Fruit fly (Drosophila melanogaster) whole organism, embryonic: Measurements from ENCODE around the gene CG7970.
A peak's percentile ranks its signal among the peaks of the same experiment; 100 is the strongest.

ENCODE experiments used
- ATbp ChIP-seq: fragments of 200-800 bp; sonication (Bioruptor generic); optimal IDR thresholded peaks from 2 replicates; lab custom pipeline; 2017; ENCODE audit warnings: missing biosample characterization, mild to moderate bottlenecking, missing genetic modification characterization, missing genetic modification reagents
- Adf1 ChIP-seq: fragments of 200-800 bp; sonication (Bioruptor generic); IDR thresholded peaks from 2 replicates; pipeline ENCODE4 v1.3.6; 2022; ENCODE audit warnings: missing biosample characterization, missing genetic modification characterization
- CG11398 ChIP-seq: fragments of 200-800 bp; sonication (Bioruptor generic); optimal IDR thresholded peaks from 2 replicates; lab custom pipeline; 2016; ENCODE audit warnings: missing biosample characterization, missing genetic modification characterization
- CG11696 ChIP-seq: fragments of 200-800 bp; sonication (Bioruptor generic); IDR thresholded peaks from 2 replicates; pipeline ENCODE4 v1.3.6; 2022; ENCODE audit warnings: missing biosample characterization, missing genetic modification characterization
- CG13296 ChIP-seq: fragments of 200-800 bp; sonication (Bioruptor generic); optimal IDR thresholded peaks from 3 replicates; lab custom pipeline; 2018; ENCODE audit warnings: missing biosample characterization, mild to moderate bottlenecking, missing genetic modification characterization
- CG14441 ChIP-seq: fragments of 200-800 bp; sonication (Bioruptor generic); IDR thresholded peaks from 2 replicates; pipeline ENCODE4 v1.3.6; 2022; ENCODE audit warnings: missing biosample characterization, missing genetic modification characterization
- CG15479 ChIP-seq: fragments of 200-800 bp; sonication (Bioruptor generic); optimal IDR thresholded peaks from 3 replicates; lab custom pipeline; 2019; ENCODE audit warnings: missing biosample characterization, mild to moderate bottlenecking, missing genetic modification characterization, moderate library complexity
- CG18011 ChIP-seq: fragments of 200-800 bp; sonication (Bioruptor generic); optimal IDR thresholded peaks from 2 replicates; lab custom pipeline; 2017; ENCODE audit warnings: missing biosample characterization, missing genetic modification characterization, mild to moderate bottlenecking, moderate library complexity, missing genotype
- CG18476 ChIP-seq: fragments of 200-800 bp; sonication (Bioruptor generic); optimal IDR thresholded peaks from 2 replicates; lab custom pipeline; 2016; ENCODE audit warnings: missing biosample characterization, mild to moderate bottlenecking, missing genetic modification characterization
- CG18619 ChIP-seq: fragments of 200-800 bp; sonication (Bioruptor generic); optimal IDR thresholded peaks from 3 replicates; lab custom pipeline; 2017; ENCODE audit warnings: missing biosample characterization, mild to moderate bottlenecking, missing genetic modification characterization
- CG2199 ChIP-seq: fragments of 200-800 bp; sonication (Bioruptor generic); IDR thresholded peaks from 3 replicates; pipeline ENCODE4 v1.3.6; 2022; ENCODE audit warnings: missing biosample characterization, missing genetic modification characterization
- CG31388 ChIP-seq: fragments of 200-800 bp; sonication (Bioruptor generic); optimal IDR thresholded peaks from 2 replicates; lab custom pipeline; 2016; ENCODE audit warnings: missing biosample characterization, missing genetic modification characterization
- CG34376 ChIP-seq: fragments of 200-800 bp; sonication (Bioruptor generic); optimal IDR thresholded peaks from 2 replicates; lab custom pipeline; 2018; ENCODE audit warnings: missing biosample characterization, mild to moderate bottlenecking, missing genetic modification characterization
- CG4404 ChIP-seq: fragments of 200-800 bp; sonication (Bioruptor generic); IDR thresholded peaks from 2 replicates; pipeline ENCODE4 v1.3.6; 2022; ENCODE audit warnings: missing biosample characterization, missing genetic modification characterization
- CG6765 ChIP-seq: fragments of 200-800 bp; sonication (Bioruptor generic); optimal IDR thresholded peaks from 3 replicates; lab custom pipeline; 2017; ENCODE audit warnings: missing biosample characterization, mild to moderate bottlenecking, missing genetic modification characterization
- CHES-1-like ChIP-seq: fragments of 200-800 bp; sonication (Bioruptor generic); optimal IDR thresholded peaks from 2 replicates; lab custom pipeline; 2016; ENCODE audit warnings: missing biosample characterization, missing genetic modification characterization
- Deaf1 ChIP-seq: fragments of 200-800 bp; optimal IDR thresholded peaks from 3 replicates; lab custom pipeline; 2019; ENCODE audit warnings: missing biosample characterization, mild to moderate bottlenecking, missing genetic modification characterization, moderate library complexity
- E2f2 ChIP-seq: fragments of 200-800 bp; sonication (Bioruptor generic); IDR thresholded peaks from 2 replicates; pipeline ENCODE4 v1.3.6; 2022; ENCODE audit warnings: missing biosample characterization, missing genetic modification characterization
- Eip74EF ChIP-seq, 2 experiments: fragments of 200-800 bp in 1 of 2; fragments of >200 bp in 1 of 2; sonication (Bioruptor generic) in 1 of 2; optimal IDR thresholded peaks; 2 replicates each; lab custom pipeline; 2017 to 2019; ENCODE audit warnings: missing biosample characterization in 2 of 2, missing genetic modification characterization in 2 of 2, mild to moderate bottlenecking in 1 of 2, moderate library complexity in 1 of 2
- HLH3B ChIP-seq: fragments of 200-800 bp; sonication (Bioruptor generic); IDR thresholded peaks from 2 replicates; pipeline ENCODE4 v1.3.6; 2022; ENCODE audit warnings: missing biosample characterization, missing genetic modification characterization
- Kr ChIP-seq: fragments of 200-800 bp; sonication (Bioruptor generic); optimal IDR thresholded peaks from 2 replicates; lab custom pipeline; 2017; ENCODE audit warnings: missing biosample characterization, mild to moderate bottlenecking, missing genetic modification characterization
- Lhr ChIP-seq: fragments of 200-800 bp; sonication (Bioruptor generic); optimal IDR thresholded peaks from 3 replicates; lab custom pipeline; 2017; ENCODE audit warnings: mild to moderate bottlenecking, missing biosample characterization, missing genetic modification reagents, missing genetic modification characterization
- MBD-R2 ChIP-seq: fragments of 200-800 bp; sonication (Bioruptor generic); IDR thresholded peaks from 2 replicates; pipeline ENCODE4 v1.3.6; 2022; ENCODE audit warnings: missing biosample characterization, missing genetic modification characterization
- Neu2 ChIP-seq: fragments of 200-800 bp; sonication (Bioruptor generic); optimal IDR thresholded peaks from 3 replicates; lab custom pipeline; 2016; ENCODE audit warnings: missing biosample characterization, missing genetic modification characterization, borderline replicate concordance
- Ravus ChIP-seq: fragments of 200-800 bp; sonication (Bioruptor generic); IDR thresholded peaks from 2 replicates; pipeline ENCODE4 v1.3.6; 2022; ENCODE audit warnings: missing biosample characterization, missing genetic modification characterization
- Ssrp ChIP-seq: fragments of 200-800 bp; sonication (Bioruptor generic); optimal IDR thresholded peaks from 2 replicates; lab custom pipeline; 2018; ENCODE audit warnings: missing biosample characterization, mild to moderate bottlenecking, missing genetic modification characterization, moderate library complexity
- Stat92E ChIP-seq, 3 experiments: fragments of >200 bp in 2 of 3; fragments of 200-800 bp in 1 of 3; sonication (Bioruptor generic) in 1 of 3; optimal IDR thresholded peaks; 2 replicates each; lab custom pipeline; 2017 to 2019; ENCODE audit warnings: missing biosample characterization in 3 of 3, missing genetic modification characterization in 3 of 3, mild to moderate bottlenecking in 1 of 3, moderate library complexity in 1 of 3
- al ChIP-seq: fragments of 200-800 bp; sonication (Bioruptor generic); IDR thresholded peaks from 2 replicates; pipeline ENCODE4 v1.3.6; 2022; ENCODE audit warnings: missing biosample characterization, missing genetic modification characterization
- ara ChIP-seq: fragments of 200-800 bp; sonication (Bioruptor generic); IDR thresholded peaks from 2 replicates; pipeline ENCODE4 v1.3.6; 2022; ENCODE audit warnings: missing biosample characterization, missing genetic modification characterization
- bowl ChIP-seq: fragments of 200-800 bp; sonication (Bioruptor generic); IDR thresholded peaks from 2 replicates; pipeline ENCODE4 v1.3.6; 2022; ENCODE audit warnings: missing biosample characterization, missing genetic modification characterization
- cato ChIP-seq: fragments of 200-800 bp; sonication (Bioruptor generic); optimal IDR thresholded peaks from 2 replicates; lab custom pipeline; 2016; ENCODE audit warnings: missing biosample characterization, missing genetic modification characterization, borderline replicate concordance
- dysf ChIP-seq: fragments of 200-800 bp; sonication (Bioruptor generic); IDR thresholded peaks from 3 replicates; pipeline ENCODE4 v1.3.6; 2022; ENCODE audit warnings: missing biosample characterization, missing genetic modification characterization
- ems ChIP-seq: fragments of 200-800 bp; sonication (Bioruptor generic); optimal IDR thresholded peaks from 3 replicates; lab custom pipeline; 2016; ENCODE audit warnings: missing biosample characterization, missing genetic modification characterization
- gt ChIP-seq: fragments of 200-800 bp; sonication (Bioruptor generic); IDR thresholded peaks from 2 replicates; pipeline ENCODE4 v1.3.6; 2022; ENCODE audit warnings: missing biosample characterization, missing genetic modification characterization
- lmd ChIP-seq: fragments of 200-800 bp; sonication (Bioruptor generic); IDR thresholded peaks from 2 replicates; pipeline ENCODE4 v1.3.6; 2022; ENCODE audit warnings: missing biosample characterization, missing genetic modification characterization
- lov ChIP-seq, 2 experiments: fragments of 200-800 bp in 1 of 2; fragments of >200 bp in 1 of 2; sonication (Bioruptor generic) in 1 of 2; IDR thresholded peaks in 1 of 2; optimal IDR thresholded peaks in 1 of 2; 2 replicates in 1 of 2; 3 replicates in 1 of 2; pipeline versions ENCODE4 v1.3.6 to Lab custom; 2017 to 2022; ENCODE audit warnings: missing biosample characterization in 1 of 2, missing genetic modification characterization in 1 of 2
- nmo ChIP-seq: fragments of 200-800 bp; sonication (Bioruptor generic); optimal IDR thresholded peaks from 2 replicates; lab custom pipeline; 2018; ENCODE audit warnings: missing biosample characterization, mild to moderate bottlenecking, missing genetic modification characterization, moderate library complexity
- nom ChIP-seq: fragments of 200-800 bp; sonication (Bioruptor generic); optimal IDR thresholded peaks from 2 replicates; lab custom pipeline; 2017; ENCODE audit warnings: missing biosample characterization, missing genetic modification characterization, mild to moderate bottlenecking, moderate library complexity, missing genetic modification reagents
- prd ChIP-seq, 3 experiments: fragments of >200 bp in 2 of 3; fragments of 200-800 bp in 1 of 3; sonication (Bioruptor generic) in 1 of 3; optimal IDR thresholded peaks in 2 of 3; IDR thresholded peaks in 1 of 3; 2 replicates in 2 of 3; 3 replicates in 1 of 3; pipeline versions ENCODE4 v1.3.6 to Lab custom; 2017 to 2022; ENCODE audit warnings: missing biosample characterization in 1 of 3, missing genetic modification characterization in 1 of 3
- pros ChIP-seq: fragments of 200-800 bp; sonication (Bioruptor generic); optimal IDR thresholded peaks from 3 replicates; lab custom pipeline; 2019; ENCODE audit warnings: missing biosample characterization, mild to moderate bottlenecking, missing genetic modification characterization, moderate library complexity
- sisA ChIP-seq: fragments of 200-800 bp; sonication (Bioruptor generic); IDR thresholded peaks from 2 replicates; pipeline ENCODE4 v1.3.6; 2022; ENCODE audit warnings: missing biosample characterization, missing genetic modification characterization
- stwl ChIP-seq: fragments of 200-800 bp; sonication (Bioruptor generic); optimal IDR thresholded peaks from 3 replicates; lab custom pipeline; 2018; ENCODE audit warnings: missing biosample characterization, mild to moderate bottlenecking, missing genetic modification characterization, moderate library complexity
- sug ChIP-seq: fragments of 200-800 bp; optimal IDR thresholded peaks from 2 replicates; lab custom pipeline; 2019; ENCODE audit warnings: missing biosample characterization, mild to moderate bottlenecking, missing genetic modification characterization, moderate library complexity
- unc-4 ChIP-seq: fragments of 200-800 bp; sonication (Bioruptor generic); IDR thresholded peaks from 2 replicates; pipeline ENCODE4 v1.3.6; 2022; ENCODE audit warnings: missing biosample characterization, missing genetic modification characterization; ENCODE audit not compliant: partially characterized antibody
- usp ChIP-seq: fragments of >200 bp; optimal IDR thresholded peaks from 2 replicates; lab custom pipeline; 2017; ENCODE audit warnings: missing biosample characterization, missing genetic modification characterization
- vnd ChIP-seq: fragments of 200-800 bp; sonication (Bioruptor generic); IDR thresholded peaks from 3 replicates; pipeline ENCODE4 v1.3.6; 2022; ENCODE audit warnings: missing biosample characterization, missing genetic modification characterization; ENCODE audit not compliant: partially characterized antibody
- vvl ChIP-seq: fragments of 200-800 bp; sonication (Bioruptor generic); IDR thresholded peaks from 2 replicates; pipeline ENCODE4 v1.3.6; 2022; ENCODE audit warnings: missing biosample characterization, missing genetic modification characterization
- wek ChIP-seq: fragments of 200-800 bp; sonication (Bioruptor generic); optimal IDR thresholded peaks from 3 replicates; lab custom pipeline; 2018; ENCODE audit warnings: missing biosample characterization, mild to moderate bottlenecking, missing genetic modification characterization, moderate library complexity

CG7970 gene

dm6 chr3L:1692122-1692786 lies 39.7 kb downstream of the CG7970 start (continued):
- TF ChIP-seq CG11696 (GFP tag; lab: Robert Waterston, UW): peak; percentile 73
- no peak for TF ChIP-seq Kr (GFP tag; lab: Kevin White, UChicago)
- 0 out of 2 replicates have a peak, but pooled peaks have one; percentile 35 for TF ChIP-seq CG4404 (GFP tag; lab: Robert Waterston, UW)
- no peak for TF ChIP-seq Ssrp (tag; lab: Kevin White, UChicago)
- TF ChIP-seq Lhr: no peak
- TF ChIP-seq stwl: no peak
- no peak for TF ChIP-seq ATbp (GFP tag; lab: Kevin White, UChicago)
- no peak for TF ChIP-seq CG2199
- TF ChIP-seq Deaf1 (tag; lab: Kevin White, UChicago): no peak
- no peak for TF ChIP-seq Ravus (GFP tag; lab: Robert Waterston, UW)
- TF ChIP-seq nom (GFP tag; lab: Kevin White, UChicago): peak; percentile 77
- TF ChIP-seq CG34376 (GFP tag; lab: Kevin White, UChicago): no peak
- no peak for TF ChIP-seq Neu2 (GFP tag; lab: Kevin White, UChicago)
- 0 out of 3 replicates have a peak, but pooled peaks have one; percentile 14 for TF ChIP-seq dysf (GFP tag; lab: Robert Waterston, UW)
- TF ChIP-seq CG6765 (GFP tag; lab: Kevin White, UChicago): no peak
- TF ChIP-seq lmd: peak; percentile 39; the same call in 1 of the 2 replicates
- no peak for TF ChIP-seq CG11398 (GFP tag; lab: Kevin White, UChicago)
- TF ChIP-seq prd (optimal IDR thresholded peaks at IDR 0.05; lab: Kevin White, UChicago): no peak
- peak; percentile 61; the same call in 2 of the 3 replicates for TF ChIP-seq prd (GFP tag; IDR thresholded peaks at IDR 0.05; lab: Robert Waterston, UW)
- no peak for TF ChIP-seq lov (optimal IDR thresholded peaks at IDR 0.05; lab: Kevin White, UChicago)
- 0 out of 3 replicates have a peak, but pooled peaks have one; percentile 13 for TF ChIP-seq lov (GFP tag; IDR thresholded peaks at IDR 0.05; lab: Robert Waterston, UW)
- no peak for TF ChIP-seq CG15479 (GFP tag; lab: Kevin White, UChicago)
- no peak for TF ChIP-seq usp (GFP tag; lab: Kevin White, UChicago)
- TF ChIP-seq Eip74EF (GFP tag; optimal IDR thresholded peaks at IDR 0.05; lab: Kevin White, UChicago): no peak
- TF ChIP-seq wek: no peak
- TF ChIP-seq bowl (GFP tag; lab: Robert Waterston, UW): no peak
- no peak for TF ChIP-seq CG18476
- TF ChIP-seq unc-4 (GFP tag; lab: Robert Waterston, UW): no peak
- TF ChIP-seq CHES-1-like (GFP tag; lab: Kevin White, UChicago): no peak
- no peak for TF ChIP-seq MBD-R2 (GFP tag; lab: Robert Waterston, UW)
- TF ChIP-seq HLH3B: no peak
- TF ChIP-seq CG18011: no peak
- TF ChIP-seq E2f2 (GFP tag; lab: Robert Waterston, UW): no peak
- TF ChIP-seq Stat92E (GFP tag; optimal IDR thresholded peaks at IDR 0.05; lab: Kevin White, UChicago): no peak
- peak; percentile 7 for TF ChIP-seq nmo (GFP tag; lab: Kevin White, UChicago)
- TF ChIP-seq CG13296 (GFP tag; lab: Kevin White, UChicago): no peak
- TF ChIP-seq sisA: peak; percentile 45; the same call in 1 of the 2 replicates
- no peak for TF ChIP-seq sug
- no peak for TF ChIP-seq gt (GFP tag; lab: Robert Waterston, UW)
- 0 out of 2 replicates have a peak, but pooled peaks have one; percentile 32 for TF ChIP-seq ara (GFP tag; lab: Robert Waterston, UW)
- no peak for TF ChIP-seq vnd (GFP tag; lab: Robert Waterston, UW)
- no peak for TF ChIP-seq Adf1 (GFP tag; lab: Robert Waterston, UW)
- no peak for TF ChIP-seq cato (GFP tag; lab: Kevin White, UChicago)
- TF ChIP-seq ems (GFP tag; lab: Kevin White, UChicago): no peak
- TF ChIP-seq pros (GFP tag; lab: Kevin White, UChicago): no peak
- no peak for TF ChIP-seq CG31388 (GFP tag; lab: Kevin White, UChicago)
- TF ChIP-seq vvl (GFP tag; lab: Robert Waterston, UW): 0 out of 2 replicates have a peak, but pooled peaks have one; percentile 30
- no peak for TF ChIP-seq CG18619 (GFP tag; lab: Kevin White, UChicago)
- peak; percentile 35; the same call in 1 of the 2 replicates for TF ChIP-seq CG14441 (GFP tag; lab: Robert Waterston, UW)
- no peak for TF ChIP-seq al (GFP tag; lab: Robert Waterston, UW)
